Worm (Caenorhabditis elegans) whole organism, mixed stage, embryonic: ENCODE data around the gene F35D2.6.

Experiments
- blmp-1 ChIP-seq: fragments of 150-350 bp; optimal IDR thresholded peaks from 2 replicates; lab custom pipeline; 2014; ENCODE audit warnings: missing biosample characterization, missing genetic modification characterization
- ceh-39 ChIP-seq: fragments of 150-350 bp; optimal IDR thresholded peaks from 2 replicates; lab custom pipeline; 2014; ENCODE audit warnings: missing biosample characterization, missing genetic modification characterization
- ceh-43 ChIP-seq: fragments of 200-800 bp; sonication (Bioruptor generic); optimal IDR thresholded peaks from 2 replicates; lab custom pipeline; 2018; ENCODE audit warnings: mild to moderate bottlenecking, missing genetic modification characterization, moderate library complexity, missing compliant biosample characterization
- ceh-83 ChIP-seq: fragments of 200-800 bp; sonication (Bioruptor generic); optimal IDR thresholded peaks from 2 replicates; lab custom pipeline; 2018; ENCODE audit warnings: mild to moderate bottlenecking, missing genetic modification characterization, missing compliant biosample characterization
- ces-1 ChIP-seq: fragments of 150-350 bp; optimal IDR thresholded peaks from 2 replicates; lab custom pipeline; 2014; ENCODE audit warnings: missing biosample characterization, missing genetic modification reagents, missing genetic modification characterization
- elt-1 ChIP-seq: sonication (generic microtip); optimal IDR thresholded peaks from 2 replicates; lab custom pipeline; 2017; ENCODE audit warnings: missing genetic modification characterization, mild to moderate bottlenecking, missing compliant biosample characterization, antibody characterized with exemption, moderate library complexity, borderline replicate concordance; ENCODE audit not compliant: insufficient read depth
- flh-1 ChIP-seq: fragments of 200-800 bp; sonication (Bioruptor generic); optimal IDR thresholded peaks from 2 replicates; lab custom pipeline; 2018; ENCODE audit warnings: mild to moderate bottlenecking, missing genetic modification characterization, moderate library complexity, missing compliant biosample characterization
- ham-2 ChIP-seq: fragments of 200-800 bp; sonication (Bioruptor generic); optimal IDR thresholded peaks from 2 replicates; lab custom pipeline; 2018; ENCODE audit warnings: mild to moderate bottlenecking, missing genetic modification characterization, missing compliant biosample characterization
- hlh-1 ChIP-seq: fragments of 150-350 bp; optimal IDR thresholded peaks from 2 replicates; lab custom pipeline; 2014; ENCODE audit warnings: missing biosample characterization, missing genetic modification reagents, missing genetic modification characterization
- lin-32 ChIP-seq: fragments of 200-800 bp; sonication (Bioruptor generic); optimal IDR thresholded peaks from 2 replicates; lab custom pipeline; 2018; ENCODE audit warnings: mild to moderate bottlenecking, missing genetic modification characterization, missing compliant biosample characterization
- lsy-2 ChIP-seq: fragments of 150-350 bp; optimal IDR thresholded peaks from 2 replicates; lab custom pipeline; 2014; ENCODE audit warnings: missing biosample characterization, missing genetic modification characterization
- mep-1 ChIP-seq: fragments of 150-350 bp; optimal IDR thresholded peaks from 2 replicates; lab custom pipeline; 2017; ENCODE audit warnings: missing biosample characterization, missing genetic modification reagents, missing genetic modification characterization, inconsistent platforms
- mls-2 ChIP-seq: sonication (generic microtip); optimal IDR thresholded peaks from 2 replicates; lab custom pipeline; 2016; ENCODE audit warnings: mild to moderate bottlenecking, missing genetic modification characterization, moderate library complexity, missing compliant biosample characterization
- nhr-12 ChIP-seq: fragments of 150-350 bp; optimal IDR thresholded peaks from 2 replicates; lab custom pipeline; 2014; ENCODE audit warnings: missing biosample characterization, missing genetic modification characterization
- nhr-2 ChIP-seq: fragments of 150-350 bp; optimal IDR thresholded peaks from 2 replicates; lab custom pipeline; 2014; ENCODE audit warnings: missing biosample characterization, missing genetic modification characterization
- nhr-237 ChIP-seq: fragments of 150-350 bp; optimal IDR thresholded peaks from 2 replicates; lab custom pipeline; 2014; ENCODE audit warnings: missing biosample characterization, missing genetic modification characterization
- nhr-28 ChIP-seq: fragments of 150-350 bp; optimal IDR thresholded peaks from 2 replicates; lab custom pipeline; 2014; ENCODE audit warnings: missing biosample characterization, missing genetic modification characterization
- pha-4 ChIP-seq: fragments of 150-350 bp; optimal IDR thresholded peaks from 2 replicates; lab custom pipeline; 2018; ENCODE audit warnings: missing biosample characterization, missing genetic modification reagents, missing genetic modification characterization
- sem-2 ChIP-seq: fragments of 200-800 bp; sonication (Bioruptor generic); optimal IDR thresholded peaks from 2 replicates; lab custom pipeline; 2018; ENCODE audit warnings: mild to moderate bottlenecking, missing genetic modification characterization, missing compliant biosample characterization
- snpc-4 ChIP-seq: fragments of 150-350 bp; optimal IDR thresholded peaks from 2 replicates; lab custom pipeline; 2014; ENCODE audit warnings: missing biosample characterization, missing genetic modification characterization
- sptf-1 ChIP-seq: sonication (generic microtip); optimal IDR thresholded peaks from 2 replicates; lab custom pipeline; 2017; ENCODE audit warnings: mild to moderate bottlenecking, missing genetic modification characterization, moderate library complexity, missing compliant biosample characterization
- unc-120 ChIP-seq: sonication (generic microtip); optimal IDR thresholded peaks from 2 replicates; lab custom pipeline; 2017; ENCODE audit warnings: missing genetic modification characterization, missing compliant biosample characterization; ENCODE audit not compliant: poor library complexity, severe bottlenecking
- unc-39 ChIP-seq: fragments of 150-350 bp; optimal IDR thresholded peaks from 2 replicates; lab custom pipeline; 2014; ENCODE audit warnings: missing biosample characterization, missing genetic modification characterization
- unc-62 ChIP-seq: fragments of 150-350 bp; optimal IDR thresholded peaks from 2 replicates; lab custom pipeline; 2014; ENCODE audit warnings: missing biosample characterization, missing genetic modification reagents, missing genetic modification characterization
- zip-8 ChIP-seq: fragments of 150-350 bp; optimal IDR thresholded peaks from 2 replicates; lab custom pipeline; 2014; ENCODE audit warnings: missing biosample characterization, missing genetic modification characterization
- ztf-11 ChIP-seq: fragments of 150-350 bp; optimal IDR thresholded peaks from 2 replicates; lab custom pipeline; 2014; ENCODE audit warnings: missing biosample characterization, missing genetic modification characterization

F35D2.6 gene

DNA sequence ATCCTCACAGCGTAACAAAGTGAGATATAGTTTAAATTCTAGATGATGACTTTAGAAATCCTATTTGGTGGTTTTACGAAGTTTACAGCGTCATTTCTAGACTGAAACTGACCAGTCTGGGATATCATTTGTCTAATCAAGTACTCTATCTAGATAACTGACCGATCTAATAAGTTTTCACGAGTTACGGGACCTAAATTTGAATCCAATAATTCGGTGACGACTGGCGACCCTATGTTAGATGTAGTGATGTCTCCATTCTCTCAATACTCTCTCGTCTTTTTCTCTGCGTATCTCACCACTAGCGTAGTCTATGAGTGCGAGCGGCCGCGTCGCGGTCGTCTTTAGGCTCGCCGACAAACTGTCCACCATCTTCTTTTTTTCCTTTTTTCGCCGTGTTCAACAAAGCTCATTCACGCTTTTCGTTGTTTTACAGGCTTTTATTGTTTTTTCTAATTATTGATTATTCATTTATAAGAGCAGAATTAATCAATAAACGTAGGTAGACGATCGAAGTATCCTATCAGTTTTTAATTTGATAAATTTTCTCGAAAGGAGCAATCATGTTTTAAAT is 37.9 kb downstream of the F35D2.6 start:
- no peak for TF ChIP-seq nhr-2
- TF ChIP-seq unc-120 = peak; percentile 25
- TF ChIP-seq ceh-39 = peak; percentile 14
- peak; percentile 4 for TF ChIP-seq lsy-2
- TF ChIP-seq unc-39 (tag; lab: Kevin White, UChicago) = no peak
- TF ChIP-seq ces-1 (GFP tag; lab: Kevin White, UChicago) = peak; percentile 69
- TF ChIP-seq mep-1 (tag; lab: Kevin White, UChicago) = peak; percentile 42

DNA sequence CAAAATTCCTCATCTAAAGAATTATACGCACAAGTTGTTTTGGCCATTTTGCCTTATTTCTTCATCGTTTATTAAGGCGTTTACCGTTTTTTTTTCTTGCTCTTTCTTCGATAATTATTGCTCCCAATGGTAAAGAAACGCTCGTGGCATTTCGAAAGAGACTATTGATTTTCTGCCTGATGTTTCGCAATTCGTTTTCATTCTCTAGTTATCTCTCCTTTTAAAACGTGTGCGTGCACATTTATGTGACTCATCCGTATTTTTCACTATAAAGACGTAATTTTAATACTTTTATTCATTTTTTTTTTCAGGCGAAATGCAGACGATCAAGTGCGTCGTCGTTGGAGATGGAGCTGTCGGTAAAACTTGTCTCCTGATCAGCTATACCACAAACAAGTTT is 38.6 kb downstream of the F35D2.6 start, which contains the start of gene cdc-42:
Gene cdc-42, plus strand, starts transcription at position 312 of the 400 bp plus-strand sequence.
- no peak for TF ChIP-seq unc-39 (tag; lab: Kevin White, UChicago)
- no peak for TF ChIP-seq nhr-237 (tag; lab: Kevin White, UChicago)
- TF ChIP-seq ces-1 (GFP tag; lab: Kevin White, UChicago) = peak; percentile 11
- TF ChIP-seq nhr-12 = no peak
- no peak for TF ChIP-seq flh-1 (GFP tag; lab: Kevin White, UChicago)

DNA sequence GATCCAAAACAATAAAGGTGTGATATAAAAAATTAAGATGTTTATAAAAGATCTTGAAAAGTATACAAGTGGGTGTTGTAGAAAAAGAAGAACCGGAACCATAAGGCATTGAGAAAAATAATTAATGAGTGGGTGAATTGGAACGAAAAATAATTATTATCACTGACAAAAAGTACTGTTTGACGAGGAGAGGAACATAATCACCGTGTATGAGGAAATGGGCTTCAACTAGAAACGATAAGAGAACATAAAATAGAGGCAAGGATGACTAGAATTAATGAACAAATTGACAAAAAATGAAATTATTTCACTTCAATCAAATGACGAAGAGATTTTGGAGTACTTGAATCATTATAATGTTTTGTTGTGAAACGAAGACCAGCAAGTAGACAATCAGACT is 40.7 kb downstream of the F35D2.6 start:
- TF ChIP-seq unc-39 (tag; lab: Kevin White, UChicago) (no peak), nhr-28 (tag; lab: Kevin White, UChicago) (no peak), ceh-39 (no peak), sem-2 (GFP tag; lab: Kevin White, UChicago) (no peak), zip-8 (tag; lab: Kevin White, UChicago) (no peak), snpc-4 (tag; lab: Kevin White, UChicago) (no peak), ztf-11 (tag; lab: Kevin White, UChicago) (no peak)

DNA sequence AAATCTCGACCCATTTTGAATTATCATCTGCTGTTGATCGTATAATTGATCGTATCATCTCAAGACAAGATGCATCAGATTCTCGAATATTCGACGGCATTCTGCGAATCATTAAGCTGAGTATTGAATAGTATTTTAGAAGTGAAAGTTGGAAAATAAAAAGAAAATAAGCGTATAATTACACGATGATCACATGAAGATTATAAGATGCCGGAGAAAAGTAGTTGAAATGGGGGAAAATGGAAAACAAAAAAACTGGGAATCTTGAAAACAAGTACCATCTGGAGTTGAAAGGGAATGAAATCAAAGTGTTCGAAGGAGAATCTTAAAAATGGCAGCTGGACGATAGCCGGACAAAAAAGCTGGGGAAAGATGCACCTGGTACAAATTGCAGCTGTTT is 42.9 kb downstream of the F35D2.6 start, which contains the start of gene R07G3.8:
Gene R07G3.8, minus strand, starts transcription at position 101 of the 400 bp plus-strand sequence.
- TF ChIP-seq ham-2 (GFP tag; lab: Kevin White, UChicago) = no peak
- no peak for TF ChIP-seq sptf-1 (tag; lab: Kevin White, UChicago)
- TF ChIP-seq unc-62 (GFP tag; lab: Kevin White, UChicago) = no peak
- TF ChIP-seq nhr-237 (tag; lab: Kevin White, UChicago) = no peak
- no peak for TF ChIP-seq unc-39 (tag; lab: Kevin White, UChicago)
- TF ChIP-seq elt-1 = no peak
- TF ChIP-seq blmp-1 (tag; lab: Kevin White, UChicago) = no peak
- no peak for TF ChIP-seq ceh-43 (GFP tag; lab: Kevin White, UChicago)

DNA sequence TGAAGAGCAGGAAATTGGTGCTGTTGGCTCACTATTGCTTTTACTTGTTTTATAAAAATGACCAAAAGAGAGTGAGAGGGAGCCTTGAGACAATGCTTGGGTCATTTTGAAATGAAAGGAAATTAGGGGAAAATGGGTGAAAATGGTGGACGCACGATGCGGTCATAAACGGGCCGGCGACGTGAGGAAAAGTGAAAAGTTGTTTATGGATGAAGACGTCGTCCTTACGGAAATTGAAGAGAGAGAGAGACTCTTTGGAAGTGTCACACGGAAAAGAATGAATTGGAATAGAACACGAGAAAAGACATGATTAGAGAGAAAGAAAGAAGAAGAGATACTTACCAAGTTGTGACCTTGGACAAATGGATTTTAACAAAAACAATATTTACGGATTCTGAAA is 44.0 kb downstream of the F35D2.6 start:
- TF ChIP-seq blmp-1 (tag; lab: Kevin White, UChicago) = peak; percentile 81
- TF ChIP-seq unc-39 (tag; lab: Kevin White, UChicago) = no peak
- TF ChIP-seq sem-2 (GFP tag; lab: Kevin White, UChicago) = no peak
- TF ChIP-seq, all 35 proteins: peak for 1

DNA sequence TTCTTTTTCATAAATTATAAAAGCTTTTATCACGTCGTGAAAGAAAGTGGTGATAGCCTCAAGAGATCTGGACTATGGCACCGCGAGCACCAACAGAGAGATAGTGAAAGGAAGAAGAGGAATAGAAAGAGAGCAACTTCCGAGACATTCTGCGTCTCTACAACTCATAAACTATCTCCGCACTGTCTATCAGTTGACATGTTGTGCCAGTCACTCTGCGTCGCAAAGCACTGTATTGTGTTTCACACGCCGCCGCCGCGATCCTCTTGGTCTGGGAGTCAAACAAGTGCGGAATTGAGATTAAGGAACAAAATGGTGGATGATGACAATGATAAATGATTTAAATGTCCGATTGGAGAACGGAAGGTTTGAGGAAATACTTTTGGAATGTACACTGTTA is 46.0 kb downstream of the F35D2.6 start:
- TF ChIP-seq pha-4 (tag; lab: Kevin White, UChicago) = peak; percentile 72
- no peak for TF ChIP-seq ceh-43 (GFP tag; lab: Kevin White, UChicago)
- peak; percentile 24 for TF ChIP-seq unc-62 (GFP tag; lab: Kevin White, UChicago)

DNA sequence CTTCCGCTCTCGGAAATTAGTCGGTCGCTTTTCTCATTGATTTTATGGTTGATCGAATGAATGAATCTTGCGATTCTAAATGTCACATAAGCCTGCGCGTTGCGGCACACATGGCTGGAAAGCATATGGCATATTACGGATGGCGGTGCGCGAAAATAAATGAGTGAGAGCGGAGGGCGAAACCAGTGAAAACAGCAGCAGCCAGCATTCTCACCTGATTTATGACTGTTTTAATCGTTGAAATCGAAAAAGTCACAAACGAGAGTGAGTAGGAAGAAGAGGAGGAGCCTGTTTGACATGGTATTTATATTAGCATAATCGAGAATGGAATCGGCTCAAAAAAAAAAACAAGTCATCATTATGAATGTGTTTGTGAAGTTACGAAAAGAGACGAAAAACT is 46.8 kb downstream of the F35D2.6 start:
- TF ChIP-seq mls-2 (tag; lab: Kevin White, UChicago) (peak; percentile 2), lin-32 (GFP tag; lab: Kevin White, UChicago) (peak; percentile 39), hlh-1 (tag; lab: Kevin White, UChicago) (peak; percentile 9), unc-62 (GFP tag; lab: Kevin White, UChicago) (no peak), ceh-83 (GFP tag; lab: Kevin White, UChicago) (no peak), ceh-43 (GFP tag; lab: Kevin White, UChicago) (no peak), ham-2 (GFP tag; lab: Kevin White, UChicago) (peak; percentile 33), snpc-4 (tag; lab: Kevin White, UChicago) (no peak)
